Worm (Caenorhabditis elegans) whole organism, mixed stage, embryonic: ENCODE data around the gene fsn-1.

ENCODE experiments used
- blmp-1 ChIP-seq: fragments of 150-350 bp; optimal IDR thresholded peaks from 2 replicates; lab custom pipeline; 2014; ENCODE audit warnings: missing biosample characterization, missing genetic modification characterization
- ceh-43 ChIP-seq: fragments of 200-800 bp; sonication (Bioruptor generic); optimal IDR thresholded peaks from 2 replicates; lab custom pipeline; 2018; ENCODE audit warnings: mild to moderate bottlenecking, missing genetic modification characterization, moderate library complexity, missing compliant biosample characterization
- elt-3 ChIP-seq: fragments of 150-350 bp; optimal IDR thresholded peaks from 2 replicates; lab custom pipeline; 2014; ENCODE audit warnings: missing biosample characterization, missing genetic modification characterization
- lin-13 ChIP-seq: fragments of 150-350 bp; optimal IDR thresholded peaks from 2 replicates; lab custom pipeline; 2014; ENCODE audit warnings: missing biosample characterization, missing genetic modification characterization
- mls-2 ChIP-seq: sonication (generic microtip); optimal IDR thresholded peaks from 2 replicates; lab custom pipeline; 2016; ENCODE audit warnings: mild to moderate bottlenecking, missing genetic modification characterization, moderate library complexity, missing compliant biosample characterization
- nhr-28 ChIP-seq: fragments of 150-350 bp; optimal IDR thresholded peaks from 2 replicates; lab custom pipeline; 2014; ENCODE audit warnings: missing biosample characterization, missing genetic modification characterization
- nhr-76 ChIP-seq: sonication (generic microtip); optimal IDR thresholded peaks from 2 replicates; lab custom pipeline; 2017; ENCODE audit warnings: missing biosample characterization, missing genetic modification characterization
- pha-4 ChIP-seq: fragments of 150-350 bp; optimal IDR thresholded peaks from 2 replicates; lab custom pipeline; 2018; ENCODE audit warnings: missing biosample characterization, missing genetic modification reagents, missing genetic modification characterization

DNA sequence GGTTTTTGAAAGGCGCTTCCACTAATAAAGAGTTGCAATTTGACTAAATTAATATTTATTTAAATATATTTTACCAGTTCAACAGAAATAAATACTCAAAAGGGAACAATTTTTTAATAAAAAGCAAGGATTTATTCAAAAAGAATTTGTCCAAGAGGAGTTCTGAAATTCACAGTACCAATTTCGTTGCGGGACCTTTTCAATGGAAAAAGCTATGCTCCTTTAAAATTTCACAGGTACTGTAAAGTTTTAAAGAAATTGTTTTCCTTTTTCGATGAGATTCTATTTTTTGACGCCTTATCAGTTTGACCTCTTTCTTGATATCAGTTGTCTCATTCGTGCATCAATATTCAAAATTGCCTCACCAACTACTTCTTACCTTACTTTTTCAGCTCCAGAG lies 36.9 kb upstream of the fsn-1 start, which contains the start of gene tag-340:
- TF ChIP-seq pha-4 (tag; lab: Kevin White, UChicago): no peak
- TF ChIP-seq nhr-28 (tag; lab: Kevin White, UChicago): no peak
- TF ChIP-seq lin-13 (tag; lab: Kevin White, UChicago): no peak
- no peak for TF ChIP-seq elt-3
- TF ChIP-seq ceh-43 (GFP tag; lab: Kevin White, UChicago): no peak
- TF ChIP-seq mls-2 (tag; lab: Kevin White, UChicago): no peak
- TF ChIP-seq nhr-76 (tag; lab: Kevin White, UChicago): no peak
- TF ChIP-seq blmp-1 (tag; lab: Kevin White, UChicago): no peak
